Worm (Caenorhabditis elegans) whole organism, L1 larva: ENCODE results near the gene sut-1.

Experiments
- C16A3.4 ChIP-seq: fragments of 150-350 bp; optimal IDR thresholded peaks from 2 replicates; lab custom pipeline; 2014; ENCODE audit warnings: missing biosample characterization, missing genetic modification characterization
- F16B12.6 ChIP-seq: fragments of 150-350 bp; optimal IDR thresholded peaks from 2 replicates; lab custom pipeline; 2014; ENCODE audit warnings: missing biosample characterization, missing genetic modification characterization
- aly-2 ChIP-seq: fragments of 150-350 bp; optimal IDR thresholded peaks from 2 replicates; lab custom pipeline; 2014; ENCODE audit warnings: missing biosample characterization, missing genetic modification characterization
- ama-1 ChIP-seq: fragments of 150-350 bp; optimal IDR thresholded peaks from 2 replicates; lab custom pipeline; 2014
- blmp-1 ChIP-seq: fragments of 150-350 bp; optimal IDR thresholded peaks from 2 replicates; lab custom pipeline; 2014; ENCODE audit warnings: missing biosample characterization, missing genetic modification characterization
- ceh-8 ChIP-seq: fragments of 200-800 bp; sonication (Bioruptor generic); optimal IDR thresholded peaks from 2 replicates; lab custom pipeline; 2018; ENCODE audit warnings: mild to moderate bottlenecking, missing genetic modification characterization, moderate library complexity, missing compliant biosample characterization
- ceh-88 ChIP-seq: fragments of 200-800 bp; sonication (Bioruptor generic); IDR thresholded peaks from 2 replicates; pipeline ENCODE4 v1.3.6; 2022; ENCODE audit warnings: missing genetic modification characterization, missing compliant biosample characterization
- efl-1 ChIP-seq, 4 experiments: fragments of 150-350 bp; optimal IDR thresholded peaks in 3 of 4; peaks in 1 of 4; 1 replicate in 1 of 4; 2 replicates in 3 of 4; lab custom pipeline; 2014; ENCODE audit warnings: missing biosample characterization in 2 of 4, missing genetic modification characterization in 2 of 4, missing genetic modification reagents in 2 of 4
- elt-2 ChIP-seq: sonication (generic microtip); optimal IDR thresholded peaks from 2 replicates; lab custom pipeline; 2016; ENCODE audit warnings: missing genetic modification characterization, mild to moderate bottlenecking, inconsistent platforms, missing compliant biosample characterization, missing genetic modification reagents
- elt-3 ChIP-seq, 6 experiments: fragments of 150-350 bp in 1 of 6; sonication (generic microtip); optimal IDR thresholded peaks; 2 replicates each; lab custom pipeline; 2017 to 2018; ENCODE audit warnings: missing biosample characterization in 6 of 6, missing genetic modification characterization in 6 of 6, inconsistent platforms in 1 of 6
- fkh-10 ChIP-seq: sonication (generic microtip); optimal IDR thresholded peaks from 2 replicates; lab custom pipeline; 2017; ENCODE audit warnings: missing biosample characterization, missing genetic modification reagents, missing genetic modification characterization
- fkh-4 ChIP-seq: sonication (generic microtip); optimal IDR thresholded peaks from 2 replicates; lab custom pipeline; 2016; ENCODE audit warnings: missing compliant biosample characterization, missing genetic modification characterization, borderline replicate concordance
- fos-1 ChIP-seq: fragments of 150-350 bp; optimal IDR thresholded peaks from 2 replicates; lab custom pipeline; 2014; ENCODE audit warnings: missing biosample characterization, missing genetic modification characterization
- grh-1 ChIP-seq: fragments of 200-800 bp; sonication (Bioruptor generic); IDR thresholded peaks from 2 replicates; pipeline ENCODE4 v1.3.6; 2022; ENCODE audit warnings: missing genetic modification reagents, missing genetic modification characterization, missing compliant biosample characterization
- hlh-4 ChIP-seq: sonication (generic microtip); optimal IDR thresholded peaks from 2 replicates; lab custom pipeline; 2016; ENCODE audit warnings: mild to moderate bottlenecking, missing genetic modification characterization, missing compliant biosample characterization
- hpl-2 ChIP-seq: fragments of 150-350 bp; optimal IDR thresholded peaks from 2 replicates; lab custom pipeline; 2014; ENCODE audit warnings: missing biosample characterization, missing genetic modification reagents, missing genetic modification characterization
- lin-35 ChIP-seq, 2 experiments: fragments of 150-350 bp; optimal IDR thresholded peaks; 2 replicates each; lab custom pipeline; 2014; ENCODE audit warnings: missing biosample characterization in 2 of 2, missing genetic modification characterization in 2 of 2, missing genetic modification reagents in 2 of 2
- lin-39 ChIP-seq: fragments of 150-350 bp; optimal IDR thresholded peaks from 2 replicates; lab custom pipeline; 2014; ENCODE audit warnings: missing biosample characterization, missing genetic modification reagents, missing genetic modification characterization
- mdl-1 ChIP-seq, 2 experiments: fragments of 150-350 bp; optimal IDR thresholded peaks; 2 replicates each; lab custom pipeline; 2014 to 2017; ENCODE audit warnings: missing biosample characterization in 2 of 2, missing genetic modification characterization in 2 of 2, inconsistent platforms in 1 of 2
- nhr-11 ChIP-seq: fragments of 150-350 bp; optimal IDR thresholded peaks from 2 replicates; lab custom pipeline; 2014; ENCODE audit warnings: missing biosample characterization, missing genetic modification characterization
- nhr-237 ChIP-seq: fragments of 150-350 bp; optimal IDR thresholded peaks from 2 replicates; lab custom pipeline; 2014; ENCODE audit warnings: missing biosample characterization, missing genetic modification characterization
- nhr-71 ChIP-seq: sonication (generic microtip); optimal IDR thresholded peaks from 2 replicates; lab custom pipeline; 2016; ENCODE audit warnings: mild to moderate bottlenecking, missing genetic modification characterization, moderate library complexity, missing compliant biosample characterization
- nhr-77 ChIP-seq: fragments of 150-350 bp; optimal IDR thresholded peaks from 2 replicates; lab custom pipeline; 2014; ENCODE audit warnings: missing biosample characterization, missing genetic modification characterization
- nhr-84 ChIP-seq: sonication (generic microtip); optimal IDR thresholded peaks from 2 replicates; lab custom pipeline; 2017; ENCODE audit warnings: missing biosample characterization, missing genetic modification characterization
- pax-3 ChIP-seq: fragments of 200-800 bp; sonication (Bioruptor generic); optimal IDR thresholded peaks from 2 replicates; lab custom pipeline; 2018; ENCODE audit warnings: mild to moderate bottlenecking, missing genetic modification characterization, moderate library complexity, missing compliant biosample characterization
- skn-1 ChIP-seq: fragments of 150-350 bp; optimal IDR thresholded peaks from 2 replicates; lab custom pipeline; 2014; ENCODE audit warnings: missing biosample characterization, missing genetic modification characterization
- snpc-4 ChIP-seq: fragments of 150-350 bp; optimal IDR thresholded peaks from 2 replicates; lab custom pipeline; 2014; ENCODE audit warnings: missing biosample characterization, missing genetic modification characterization
- sptf-1 ChIP-seq: fragments of 150-350 bp; optimal IDR thresholded peaks from 2 replicates; lab custom pipeline; 2014; ENCODE audit warnings: missing biosample characterization, missing genetic modification characterization
- tbx-2 ChIP-seq: sonication (generic microtip); optimal IDR thresholded peaks from 2 replicates; lab custom pipeline; 2016; ENCODE audit warnings: missing genetic modification characterization, missing compliant biosample characterization
- unc-62 ChIP-seq: fragments of 150-350 bp; optimal IDR thresholded peaks from 2 replicates; lab custom pipeline; 2014; ENCODE audit warnings: missing biosample characterization, missing genetic modification reagents, missing genetic modification characterization
- unc-86 ChIP-seq: sonication (generic microtip); optimal IDR thresholded peaks from 2 replicates; lab custom pipeline; 2016; ENCODE audit warnings: missing genetic modification characterization, missing compliant biosample characterization
- vab-15 ChIP-seq: sonication (generic microtip); optimal IDR thresholded peaks from 2 replicates; lab custom pipeline; 2017; ENCODE audit warnings: missing genotype, mild to moderate bottlenecking, missing genetic modification characterization, missing compliant biosample characterization
- ztf-4 ChIP-seq: fragments of 150-350 bp; optimal IDR thresholded peaks from 2 replicates; lab custom pipeline; 2014; ENCODE audit warnings: missing biosample characterization, missing genetic modification characterization

The sut-1 gene

DNA sequence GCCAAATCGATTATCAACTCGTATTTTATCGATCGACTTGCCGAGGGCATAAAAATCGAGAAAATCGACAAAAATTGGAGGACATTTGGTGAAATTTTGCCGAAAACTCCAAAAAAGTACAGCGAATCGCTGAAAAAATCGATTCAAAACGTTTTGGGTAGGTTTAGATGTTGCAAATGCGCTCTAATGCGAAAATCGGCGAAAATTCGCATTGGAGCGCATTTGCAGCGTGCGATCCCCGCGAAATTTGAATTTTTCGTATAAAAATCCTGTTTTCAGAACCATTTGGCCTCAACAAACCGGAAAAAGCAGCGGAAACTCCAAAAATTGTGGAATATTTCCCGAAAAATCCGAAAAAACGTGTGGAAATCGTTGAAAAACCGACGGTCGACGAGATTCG lies 3.4 kb upstream of the sut-1 start (continued):
- no peak for TF ChIP-seq fkh-4 (tag; lab: Kevin White, UChicago)
- TF ChIP-seq nhr-71 (tag; lab: Kevin White, UChicago): no peak

DNA sequence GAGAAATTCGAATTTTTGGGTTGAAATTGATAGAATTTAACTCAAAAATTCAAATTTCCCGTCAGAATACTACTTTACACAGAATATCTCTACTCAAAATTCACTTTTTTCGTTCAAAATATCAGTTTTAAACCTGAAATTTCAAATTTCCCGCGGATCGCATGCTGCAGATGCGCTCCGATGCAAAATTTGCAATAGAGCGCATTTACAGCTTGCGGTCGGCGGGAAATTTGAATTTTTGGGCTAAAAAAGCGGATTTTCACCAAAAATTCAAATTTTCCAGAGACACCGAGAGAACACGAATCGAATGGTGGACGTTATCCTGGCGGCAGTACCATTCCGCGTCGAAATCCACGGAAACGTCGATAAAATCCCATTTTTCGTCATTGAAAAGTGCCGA lies 1.7 kb upstream of the sut-1 start:
- TF ChIP-seq fkh-10: no peak
- no peak for TF ChIP-seq efl-1 (optimal IDR thresholded peaks at IDR 0.05; lab: Kevin White, UChicago)
- peak in 1 of 2 experiments; percentile 84 for TF ChIP-seq efl-1 (GFP tag; optimal IDR thresholded peaks at IDR 0.05 in 1 of 2; lab: Kevin White, UChicago)
- TF ChIP-seq grh-1: no peak
- no peak for TF ChIP-seq hpl-2
- TF ChIP-seq nhr-84 (tag; lab: Kevin White, UChicago): no peak
- no peak for TF ChIP-seq nhr-77 (tag; lab: Kevin White, UChicago)
- no peak for TF ChIP-seq mdl-1 (tag; optimal IDR thresholded peaks at IDR 0.05; lab: Kevin White, UChicago)

DNA sequence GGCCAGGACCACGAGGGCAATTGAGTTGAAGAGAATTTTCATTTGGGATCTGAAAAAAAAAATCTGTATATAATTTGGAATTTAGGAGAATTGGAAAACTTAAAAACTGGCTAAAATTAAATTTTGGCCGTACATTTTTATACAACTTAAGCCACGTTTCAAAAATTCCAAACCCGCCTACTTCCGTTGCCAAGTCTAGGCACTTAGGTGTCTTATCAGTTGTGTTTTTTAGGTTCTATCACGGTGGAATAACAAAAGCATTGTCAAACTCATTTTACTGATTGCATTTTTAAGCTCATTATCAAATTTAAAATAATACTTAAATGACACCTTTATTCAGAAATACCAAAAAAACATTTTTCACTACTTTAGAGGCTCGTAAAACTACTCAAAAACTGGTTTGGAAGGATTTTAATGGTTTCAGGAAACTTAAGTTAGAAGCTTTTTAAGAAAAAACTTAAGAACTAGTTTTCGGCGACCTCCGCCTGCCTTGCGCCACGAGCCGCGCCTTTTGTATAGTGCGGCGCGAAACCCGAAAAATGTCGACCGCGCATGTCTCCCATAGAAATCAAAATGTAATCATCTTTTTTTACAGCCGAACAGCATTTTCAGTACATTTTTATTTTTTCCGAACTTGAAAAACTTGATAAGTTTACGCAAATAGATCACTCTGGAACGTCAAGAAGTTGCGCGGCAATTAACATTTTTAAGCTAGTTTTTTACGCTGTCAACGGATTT lies 4.9 kb downstream of the sut-1 start, which contains the start of gene lips-13:
lips-13 (minus strand) TSS at position 51 of the 738 bp plus-strand sequence.
- TF ChIP-seq sptf-1 (tag; lab: Kevin White, UChicago): no peak
- no peak for TF ChIP-seq blmp-1 (tag; lab: Kevin White, UChicago)

DNA sequence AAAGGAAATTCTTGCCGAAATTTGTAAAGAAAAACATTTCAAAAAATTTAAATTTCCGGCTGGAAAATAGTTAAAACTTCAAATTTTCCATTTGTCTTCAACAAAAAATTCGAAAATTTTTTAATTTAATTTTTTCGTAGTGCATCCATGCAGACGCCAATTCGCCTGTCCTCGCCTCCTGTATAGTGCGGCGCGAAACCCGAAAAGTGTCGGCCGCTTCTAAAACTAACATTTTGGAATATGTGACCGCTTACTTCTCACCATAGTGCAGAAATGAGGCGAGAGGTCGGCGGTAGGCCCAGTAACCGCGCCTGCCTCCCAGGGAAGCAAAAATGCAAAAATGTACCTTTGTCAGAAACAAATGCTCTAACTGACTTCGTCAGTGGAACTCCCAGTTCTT lies 6.5 kb downstream of the sut-1 start:
- peak; percentile 81 for TF ChIP-seq snpc-4 (tag; lab: Kevin White, UChicago)
- TF ChIP-seq ceh-88: no peak
- no peak for TF ChIP-seq ama-1

DNA sequence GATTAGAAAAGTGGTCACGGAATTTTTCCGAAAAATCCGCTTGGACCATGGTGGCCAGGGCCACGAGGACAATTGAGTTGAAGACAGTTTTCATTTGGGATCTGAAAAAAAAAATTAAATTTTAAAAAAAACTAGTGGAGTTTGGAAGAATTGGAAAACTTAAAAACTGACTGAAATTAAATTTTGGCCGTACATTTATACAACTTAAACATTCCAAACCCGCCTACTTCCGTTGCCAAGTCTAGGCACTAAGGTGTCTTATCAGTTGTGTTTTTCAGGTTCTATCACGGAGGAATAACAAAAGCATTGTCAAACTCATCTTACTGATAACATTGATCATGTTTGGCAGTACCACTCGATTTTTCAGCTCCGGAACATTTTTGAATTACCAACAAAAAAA lies 8.9 kb downstream of the sut-1 start, which contains the start of gene lips-12:
lips-12 (minus strand) TSS at position 101 of the 400 bp plus-strand sequence.
- TF ChIP-seq elt-2 (tag; lab: Kevin White, UChicago) (no peak), lin-39 (no peak), ama-1 (no peak), aly-2 (tag; lab: Kevin White, UChicago) (no peak), unc-62 (GFP tag; lab: Kevin White, UChicago) (no peak), nhr-237 (no peak), vab-15 (no peak)

DNA sequence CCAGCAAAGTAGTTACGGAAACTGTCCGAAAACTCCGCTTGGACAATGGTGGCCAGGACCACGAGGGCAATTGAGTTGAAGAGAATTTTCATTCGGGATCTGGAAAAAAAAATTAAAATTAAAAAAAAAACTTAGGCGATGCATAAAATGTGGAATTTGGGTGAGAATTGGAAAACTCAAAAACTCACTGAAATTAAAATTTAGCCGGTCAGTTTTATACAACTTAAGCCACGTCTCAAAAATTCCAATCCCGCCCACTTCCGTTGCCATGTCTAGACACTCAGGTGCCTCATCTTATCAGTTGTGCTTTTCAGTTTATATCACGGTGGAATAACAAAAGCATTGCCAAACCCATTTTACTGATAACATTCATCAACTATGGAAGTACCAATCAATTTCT lies 12.2 kb downstream of the sut-1 start, which contains the start of gene lips-11:
lips-11 (minus strand) TSS at position 101 of the 400 bp plus-strand sequence.
- TF ChIP-seq elt-2 (tag; lab: Kevin White, UChicago) (peak; percentile 59), ceh-8 (no peak)
- TF ChIP-seq, all 84 proteins: peak for 1

DNA sequence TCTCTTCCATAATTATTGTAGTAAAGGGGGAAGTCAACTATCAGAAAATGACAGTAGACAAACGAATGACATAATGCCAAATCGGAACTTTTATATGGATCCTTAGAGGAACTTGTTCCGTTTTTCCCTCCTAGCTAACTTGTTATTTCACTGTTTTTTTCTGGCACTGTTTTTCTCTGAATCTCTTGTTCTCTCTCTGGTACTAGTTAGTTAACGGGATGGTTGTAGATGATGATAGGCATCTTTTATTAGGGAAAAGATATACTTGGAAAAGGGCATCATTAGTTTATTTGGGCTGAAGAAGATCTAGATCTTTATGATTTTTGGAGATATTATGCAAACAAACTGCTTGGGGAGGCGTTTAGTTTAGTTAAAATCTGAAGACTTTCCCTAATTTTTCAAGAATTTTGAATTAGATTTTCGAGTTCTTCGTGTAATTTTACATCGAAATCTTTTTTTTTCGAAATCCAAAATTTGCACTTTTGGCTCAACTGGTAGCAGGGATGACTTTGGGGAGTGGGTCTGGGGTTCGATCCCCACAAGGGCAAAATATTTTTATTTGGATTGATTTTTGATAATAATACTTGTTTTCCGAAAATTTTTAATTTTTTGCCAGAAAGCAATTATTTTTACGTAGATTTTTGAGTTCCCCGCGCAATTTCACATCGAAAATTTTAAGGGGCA lies 16.0 kb downstream of the sut-1 start, which contains the start of gene col-40:
col-40 (minus strand) TSS at position 51 of the 684 bp plus-strand sequence.
- TF ChIP-seq hlh-4 (tag; lab: Kevin White, UChicago) (no peak), ama-1 (no peak), C16A3.4 (no peak), mdl-1 (tag; optimal IDR thresholded peaks at IDR 0.05; lab: Kevin White, UChicago) (no peak), F16B12.6 (tag; lab: Kevin White, UChicago) (no peak), tbx-2 (tag; lab: Kevin White, UChicago) (no peak), elt-2 (tag; lab: Kevin White, UChicago) (no peak), ztf-4 (tag; lab: Kevin White, UChicago) (no peak), nhr-11 (tag; lab: Kevin White, UChicago) (no peak), elt-3 (tag; optimal IDR thresholded peaks at IDR 0.05; lab: Kevin White, UChicago) (no peak), snpc-4 (tag; lab: Kevin White, UChicago) (no peak), lin-35 (GFP tag; optimal IDR thresholded peaks at IDR 0.05; lab: Kevin White, UChicago) (no peak), skn-1 (no peak), fos-1 (tag; lab: Kevin White, UChicago) (no peak), nhr-84 (tag; lab: Kevin White, UChicago) (no peak), fkh-10 (no peak), efl-1 (optimal IDR thresholded peaks at IDR 0.05; lab: Kevin White, UChicago) (no peak), efl-1 (GFP tag; optimal IDR thresholded peaks at IDR 0.05 in 1 of 2; lab: Kevin White, UChicago) (no peak), pax-3 (tag; lab: Kevin White, UChicago) (no peak), unc-62 (GFP tag; lab: Kevin White, UChicago) (no peak), unc-86 (no peak)
- TF ChIP-seq, all 84 proteins: peak for 0
